Fruit fly (Drosophila melanogaster): ENCODE measurements around the gene Pisd.

The Pisd gene

DNA sequence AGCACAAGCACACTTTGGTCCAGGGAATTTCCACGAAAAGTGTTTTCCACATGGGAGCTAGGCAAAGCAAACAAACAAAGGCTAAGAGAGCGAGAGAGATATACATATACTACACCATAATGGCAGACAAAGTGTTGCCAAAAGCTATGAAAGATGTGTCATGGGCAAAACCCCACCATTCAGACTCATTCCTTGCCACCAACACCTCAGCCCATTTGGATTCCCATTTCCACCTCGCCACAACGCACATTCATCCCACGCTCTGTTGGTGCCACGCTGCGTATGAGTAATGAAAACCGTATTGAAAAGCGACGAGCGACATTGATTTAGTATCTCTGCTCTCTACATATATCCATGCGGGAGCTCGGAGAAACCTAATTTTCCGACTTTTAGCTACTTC, 41.7 kb upstream of the Pisd start:
- no peak for TF ChIP-seq Clk (GFP tag; optimal IDR thresholded peaks at IDR 0.05)
- no peak for TF ChIP-seq ovo (GFP tag; optimal IDR thresholded peaks at IDR 0.05)
- TF ChIP-seq CG7045 (GFP tag; optimal IDR thresholded peaks at IDR 0.05) = no peak
- TF ChIP-seq CG7101 (tag; optimal IDR thresholded peaks at IDR 0.05) = no peak
- TF ChIP-seq kay (GFP tag; ENCODE audit: borderline replicate concordance) = no peak
- TF ChIP-seq pad (GFP tag; optimal IDR thresholded peaks at IDR 0.05) = no peak

DNA sequence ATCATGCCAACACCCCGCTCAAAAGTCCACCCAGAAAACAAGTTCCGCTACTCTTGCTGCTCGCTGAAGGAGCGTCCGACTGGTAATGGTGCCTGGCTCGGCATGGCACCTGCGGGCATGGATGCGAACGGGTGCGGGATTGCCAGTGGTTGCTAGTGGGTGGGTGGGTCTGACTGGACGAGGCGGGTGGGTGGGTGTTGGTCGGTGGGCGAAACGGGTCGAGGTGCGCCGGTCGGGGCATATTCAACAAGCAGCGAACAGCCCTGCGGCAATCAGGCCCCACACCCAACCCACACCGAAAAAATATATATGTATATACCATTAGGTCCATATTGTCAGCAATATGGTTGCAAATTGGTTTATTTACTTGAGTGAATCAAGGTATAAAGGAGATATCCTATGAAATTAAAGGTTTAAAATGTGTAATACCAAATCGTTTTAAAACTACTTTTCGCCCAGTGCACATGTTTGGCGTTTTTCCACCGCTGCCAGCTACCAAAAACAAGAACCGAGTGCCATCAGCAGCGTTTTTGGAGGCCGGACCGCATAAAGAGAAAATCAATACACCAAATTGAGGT, 39.9 kb upstream of the Pisd start:
- TF ChIP-seq tj (GFP tag; optimal IDR thresholded peaks at IDR 0.05) (no peak), CG33017 (tag; optimal IDR thresholded peaks at IDR 0.05) (peak; percentile 1), toe (GFP tag; optimal IDR thresholded peaks at IDR 0.05) (no peak), Mnt (GFP tag; optimal IDR thresholded peaks at IDR 0.05) (no peak)

DNA sequence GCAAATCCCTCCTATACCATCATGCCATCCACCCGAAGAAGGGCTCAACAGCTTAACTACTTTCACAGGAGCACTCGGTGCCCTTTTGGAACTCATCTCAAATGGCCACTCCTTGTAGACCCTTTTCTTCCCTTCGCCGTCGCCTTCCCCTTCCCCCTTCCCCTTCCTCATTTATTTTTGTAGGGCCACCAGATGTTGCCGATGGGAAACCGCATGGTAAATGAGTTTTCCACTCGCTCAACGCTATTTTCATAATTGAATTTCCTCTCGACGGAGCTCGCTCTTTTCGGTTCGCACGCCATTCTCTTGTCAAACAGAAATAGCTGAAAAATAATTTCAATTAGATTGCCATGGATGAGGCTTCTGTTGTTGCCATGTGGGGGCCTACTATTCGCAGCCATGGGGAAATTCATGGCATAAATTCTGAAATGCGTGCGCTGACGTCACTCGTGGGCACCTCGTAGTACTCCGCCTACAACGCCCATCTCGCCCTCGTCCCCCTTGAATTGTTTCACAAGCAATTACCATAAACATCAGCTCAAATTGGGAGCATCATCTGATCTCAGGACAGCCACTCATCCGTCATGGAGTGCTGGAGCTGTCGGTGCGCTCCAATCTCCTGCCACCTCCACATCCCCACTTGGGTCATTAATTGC, 38.4 kb upstream of the Pisd start:
- no peak for TF ChIP-seq Mnt (GFP tag; optimal IDR thresholded peaks at IDR 0.05)
- TF ChIP-seq CG33017 (tag; optimal IDR thresholded peaks at IDR 0.05) = no peak
- TF ChIP-seq CG1620 (GFP tag; optimal IDR thresholded peaks at IDR 0.05) = no peak
- TF ChIP-seq CG7045 (GFP tag; optimal IDR thresholded peaks at IDR 0.05) = no peak
- TF ChIP-seq Hr96 (GFP tag; optimal IDR thresholded peaks at IDR 0.05) = no peak
- no peak for TF ChIP-seq ovo (GFP tag; optimal IDR thresholded peaks at IDR 0.05)
- TF ChIP-seq bab1 (GFP tag; optimal IDR thresholded peaks at IDR 0.05) = no peak

DNA sequence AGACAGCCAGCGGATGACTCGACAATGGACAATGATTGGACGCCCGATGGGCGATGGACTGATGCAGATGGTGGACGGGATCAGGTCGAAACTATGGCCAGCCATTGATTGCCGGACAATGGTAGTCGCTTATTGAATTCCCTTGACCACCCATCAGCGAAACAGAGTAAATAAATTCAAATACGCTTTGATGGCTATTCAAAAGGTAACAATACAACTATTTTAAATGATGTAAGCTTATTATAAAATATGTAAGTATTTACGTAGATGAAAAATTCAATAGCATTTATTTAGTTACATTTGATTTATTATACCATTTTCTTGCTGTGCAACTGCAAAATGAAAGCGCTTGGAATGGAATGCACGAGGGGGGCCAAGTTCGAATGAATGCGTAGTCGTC, 36.0 kb upstream of the Pisd start:
- TF ChIP-seq CG1620 (GFP tag; optimal IDR thresholded peaks at IDR 0.05) (no peak), cic (GFP tag; optimal IDR thresholded peaks at IDR 0.05) (no peak), tj (GFP tag; optimal IDR thresholded peaks at IDR 0.05) (no peak), CG7045 (GFP tag; optimal IDR thresholded peaks at IDR 0.05) (no peak), Clk (GFP tag; optimal IDR thresholded peaks at IDR 0.05) (no peak), CG33017 (tag; optimal IDR thresholded peaks at IDR 0.05) (no peak), CG7101 (tag; optimal IDR thresholded peaks at IDR 0.05) (no peak)

dm6 chr3R:24015449-24015848, 35.1 kb upstream of the Pisd start:
- TF ChIP-seq CG1620 (GFP tag; optimal IDR thresholded peaks at IDR 0.05) (no peak), Hr96 (GFP tag; optimal IDR thresholded peaks at IDR 0.05) (no peak)

DNA sequence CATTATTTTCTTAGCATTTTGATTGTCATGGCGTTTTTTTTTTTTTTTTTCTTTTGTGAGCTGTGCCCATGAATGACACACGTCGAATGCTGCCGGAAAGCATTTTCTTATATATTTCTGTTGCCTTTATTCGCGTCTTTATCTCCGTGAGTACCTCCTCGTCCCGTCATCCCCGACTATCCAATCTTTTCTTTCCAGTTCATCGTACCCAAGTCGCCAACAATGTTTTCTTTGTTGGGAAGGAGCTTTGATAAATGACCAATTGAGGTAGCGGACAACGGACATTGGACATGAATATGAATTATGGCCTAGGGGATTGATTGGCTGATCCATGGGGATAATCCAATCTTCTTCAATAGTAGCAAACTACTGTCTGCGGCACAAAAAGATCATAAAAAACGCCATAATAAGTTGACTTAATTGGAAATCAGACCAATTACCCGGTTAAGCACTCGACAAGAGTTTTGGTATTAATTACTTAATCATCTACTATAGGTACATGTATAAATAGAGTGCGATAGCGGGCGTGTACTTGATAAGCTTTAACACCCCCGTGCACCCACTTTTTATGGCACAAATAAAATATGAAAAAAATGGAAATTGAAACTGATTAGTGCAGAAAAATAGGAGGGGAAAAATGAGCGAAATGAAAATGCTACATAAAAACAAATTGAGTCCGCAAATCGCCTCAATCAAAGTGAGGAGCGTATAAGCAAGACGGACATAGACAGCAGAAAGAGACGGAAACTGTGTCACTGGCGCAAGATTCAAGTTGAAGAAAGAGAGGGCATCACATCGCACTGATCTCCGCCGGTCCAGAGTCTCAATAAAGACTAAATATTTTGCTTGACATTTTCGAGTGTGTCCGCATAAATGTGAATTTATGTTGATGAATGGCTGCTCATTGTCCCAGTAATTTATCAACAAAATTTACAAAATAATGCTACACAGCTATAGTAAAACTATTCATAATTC, 34.4 kb upstream of the Pisd start:
- TF ChIP-seq pad (GFP tag; optimal IDR thresholded peaks at IDR 0.05) (peak; percentile 94), kay (GFP tag; ENCODE audit: borderline replicate concordance) (peak; percentile 77), CG12768 (GFP tag; optimal IDR thresholded peaks at IDR 0.05) (peak; percentile 64), Clk (GFP tag; optimal IDR thresholded peaks at IDR 0.05) (no peak), CG14711 (tag; optimal IDR thresholded peaks at IDR 0.05) (peak; percentile 7), Hr96 (GFP tag; optimal IDR thresholded peaks at IDR 0.05) (no peak), CG7045 (GFP tag; optimal IDR thresholded peaks at IDR 0.05) (peak; percentile 33), tj (GFP tag; optimal IDR thresholded peaks at IDR 0.05) (no peak), cic (GFP tag; optimal IDR thresholded peaks at IDR 0.05) (peak; percentile 44)

DNA sequence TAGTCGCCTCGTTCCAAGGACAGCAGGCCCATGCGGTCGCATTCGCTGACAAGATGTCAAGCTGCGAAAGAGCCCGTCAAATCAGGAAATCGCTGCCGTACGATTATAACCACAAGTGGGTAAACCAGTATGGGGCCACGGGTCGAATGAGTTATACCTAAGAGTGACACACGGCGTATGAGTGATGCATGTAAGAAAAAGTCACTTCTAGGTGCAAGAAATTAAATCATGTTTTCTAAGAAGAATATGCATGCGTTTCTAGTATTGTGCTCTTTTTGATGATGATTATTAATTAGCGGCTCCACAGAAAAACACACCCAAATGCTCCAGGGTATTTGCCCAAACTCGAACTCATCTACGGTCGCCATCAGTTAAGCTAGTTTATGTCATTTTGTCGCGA, 32.9 kb upstream of the Pisd start:
- TF ChIP-seq Clk (GFP tag; optimal IDR thresholded peaks at IDR 0.05) = no peak
- TF ChIP-seq CG12768 (GFP tag; optimal IDR thresholded peaks at IDR 0.05) = no peak
- no peak for TF ChIP-seq CG5204 (GFP tag; optimal IDR thresholded peaks at IDR 0.05)
- no peak for TF ChIP-seq pad (GFP tag; optimal IDR thresholded peaks at IDR 0.05)
- TF ChIP-seq bab1 (GFP tag; optimal IDR thresholded peaks at IDR 0.05) = no peak
- no peak for TF ChIP-seq CG11617 (GFP tag; optimal IDR thresholded peaks at IDR 0.05)
- TF ChIP-seq CG33017 (tag; optimal IDR thresholded peaks at IDR 0.05) = no peak
- no peak for TF ChIP-seq CG1620 (GFP tag; optimal IDR thresholded peaks at IDR 0.05)

DNA sequence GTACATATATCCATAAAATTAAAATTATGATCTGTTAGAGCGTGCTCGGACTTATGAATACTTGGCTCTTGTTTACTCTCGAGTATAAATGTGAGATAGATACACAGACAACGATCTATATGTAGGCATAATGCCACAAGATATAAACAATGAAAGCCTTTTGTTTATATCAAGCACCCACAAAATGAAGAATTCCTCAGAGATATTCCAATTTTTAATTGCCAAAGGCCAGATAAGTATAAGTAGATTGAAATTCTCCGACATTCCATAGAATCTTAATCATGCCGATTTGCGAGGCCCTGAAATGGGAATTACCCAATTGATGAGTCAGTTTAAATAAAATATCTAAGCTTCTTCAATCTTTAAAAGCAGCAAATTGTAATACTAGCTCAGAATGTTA, 28.7 kb upstream of the Pisd start:
- TF ChIP-seq Mnt (GFP tag; optimal IDR thresholded peaks at IDR 0.05) (no peak), pad (GFP tag; optimal IDR thresholded peaks at IDR 0.05) (no peak), bab1 (GFP tag; optimal IDR thresholded peaks at IDR 0.05) (no peak), Crg-1 (GFP tag; optimal IDR thresholded peaks at IDR 0.05) (no peak), CG7101 (tag; optimal IDR thresholded peaks at IDR 0.05) (no peak), kay (GFP tag; ENCODE audit: borderline replicate concordance) (no peak), CG33017 (tag; optimal IDR thresholded peaks at IDR 0.05) (no peak), CG1620 (GFP tag; optimal IDR thresholded peaks at IDR 0.05) (no peak), Clk (GFP tag; optimal IDR thresholded peaks at IDR 0.05) (no peak), CG12768 (GFP tag; optimal IDR thresholded peaks at IDR 0.05) (no peak), CG11617 (GFP tag; optimal IDR thresholded peaks at IDR 0.05) (no peak), CG5204 (GFP tag; optimal IDR thresholded peaks at IDR 0.05) (no peak), CG14711 (tag; optimal IDR thresholded peaks at IDR 0.05) (no peak), tj (GFP tag; optimal IDR thresholded peaks at IDR 0.05) (no peak), cnc (optimal IDR thresholded peaks at IDR 0.05) (no peak)

Data from whole organism, adult.